Worm (Caenorhabditis elegans) whole organism, L4 larva: Measurements from ENCODE around the gene gcy-21.
"Not testable (repeated sequence)": the region's sequence is repeated elsewhere in the genome, so short reads cannot be mapped to it uniquely, and the experiment has no call there.

ENCODE experiments used
- D1046.2 ChIP-seq: fragments of 200-800 bp; sonication (Bioruptor generic); IDR thresholded peaks from 2 replicates; pipeline ENCODE4 v1.3.6; 2022; ENCODE audit warnings: missing genetic modification characterization, missing compliant biosample characterization
- F49E8.2 ChIP-seq: sonication (generic microtip); optimal IDR thresholded peaks from 2 replicates; lab custom pipeline; 2016; ENCODE audit warnings: missing compliant biosample characterization, mild to moderate bottlenecking, missing genetic modification characterization, borderline replicate concordance
- T26A8.4 ChIP-seq: fragments of 200-800 bp; sonication (Bioruptor generic); IDR thresholded peaks from 2 replicates; pipeline ENCODE4 v1.3.6; 2022; ENCODE audit warnings: missing genetic modification characterization, missing compliant biosample characterization
- Y105C5A.15 ChIP-seq: fragments of 200-800 bp; sonication (Bioruptor generic); IDR thresholded peaks from 2 replicates; pipeline ENCODE4 v1.3.6; 2022; ENCODE audit warnings: missing genetic modification characterization, missing compliant biosample characterization
- Y48G9A.11 ChIP-seq: fragments of 200-800 bp; sonication (Bioruptor generic); IDR thresholded peaks from 2 replicates; pipeline ENCODE4 v1.3.6; 2022; ENCODE audit warnings: missing genetic modification reagents, missing genetic modification characterization, missing compliant biosample characterization
- Y75B8A.6 ChIP-seq: fragments of 200-800 bp; sonication (Bioruptor generic); IDR thresholded peaks from 2 replicates; pipeline ENCODE4 v1.3.6; 2022; ENCODE audit warnings: missing genetic modification reagents, missing genetic modification characterization, missing compliant biosample characterization
- aha-1 ChIP-seq: fragments of 150-350 bp; peaks from one replicate; lab custom pipeline; 2014; ENCODE audit warnings: missing biosample characterization, missing genetic modification characterization
- ama-1 ChIP-seq: fragments of 150-350 bp; optimal IDR thresholded peaks from 2 replicates; lab custom pipeline; 2014; ENCODE audit warnings: inconsistent platforms, mixed read lengths
- arid-1 ChIP-seq: fragments of 200-800 bp; sonication (Bioruptor generic); conservative IDR thresholded peaks from 2 replicates; pipeline ENCODE4 v1.3.6; 2022; ENCODE audit warnings: missing genetic modification reagents, missing genetic modification characterization, missing compliant biosample characterization
- dmd-6 ChIP-seq: fragments of 200-800 bp; sonication (Bioruptor generic); IDR thresholded peaks from 2 replicates; pipeline ENCODE4 v1.3.6; 2022; ENCODE audit warnings: missing genetic modification reagents, missing genetic modification characterization, missing compliant biosample characterization
- fkh-10 ChIP-seq: fragments of 150-350 bp; optimal IDR thresholded peaks from 2 replicates; lab custom pipeline; 2014; ENCODE audit warnings: missing biosample characterization, missing genetic modification reagents, missing genetic modification characterization
- gei-8 ChIP-seq: fragments of 200-800 bp; sonication (Bioruptor generic); optimal IDR thresholded peaks from 2 replicates; lab custom pipeline; 2018; ENCODE audit warnings: mild to moderate bottlenecking, missing genetic modification characterization, missing compliant biosample characterization
- hif-1 ChIP-seq, 2 experiments: sonication (generic microtip); optimal IDR thresholded peaks; 2 replicates each; lab custom pipeline; 2016 to 2017; ENCODE audit warnings: missing compliant biosample characterization in 2 of 2, missing genetic modification characterization in 2 of 2, missing genetic modification reagents in 2 of 2, missing genotype in 2 of 2, mild to moderate bottlenecking in 1 of 2
- jun-1 ChIP-seq: fragments of 150-350 bp; optimal IDR thresholded peaks from 2 replicates; lab custom pipeline; 2014; ENCODE audit warnings: missing biosample characterization, missing genetic modification reagents, missing genetic modification characterization
- lim-7 ChIP-seq: fragments of 200-800 bp; sonication (Bioruptor generic); IDR thresholded peaks from 2 replicates; pipeline ENCODE4 v1.3.6; 2022; ENCODE audit warnings: missing genetic modification characterization, missing compliant biosample characterization
- lin-29 ChIP-seq: fragments of 200-800 bp; sonication (Bioruptor generic); IDR thresholded peaks from 2 replicates; pipeline ENCODE4 v1.3.6; 2022; ENCODE audit warnings: missing genetic modification reagents, missing genetic modification characterization, missing compliant biosample characterization
- lin-38 ChIP-seq: fragments of 200-800 bp; sonication (Bioruptor generic); IDR thresholded peaks from 2 replicates; pipeline ENCODE4 v1.3.6; 2022; ENCODE audit warnings: missing genetic modification reagents, missing genetic modification characterization, missing compliant biosample characterization
- madf-5 ChIP-seq, 2 experiments: fragments of 200-800 bp; sonication (Bioruptor generic); IDR thresholded peaks; 2 replicates each; pipeline ENCODE4 v1.3.6; 2022; ENCODE audit warnings: missing compliant biosample characterization in 2 of 2, missing genetic modification characterization in 2 of 2
- mes-2 ChIP-seq: sonication (generic microtip); optimal IDR thresholded peaks from 2 replicates; lab custom pipeline; 2016; ENCODE audit warnings: missing genotype, mild to moderate bottlenecking, missing genetic modification characterization, missing compliant biosample characterization; ENCODE audit not compliant: poor library complexity, severe bottlenecking
- nhr-6 ChIP-seq: fragments of 150-350 bp; optimal IDR thresholded peaks from 2 replicates; lab custom pipeline; 2014; ENCODE audit warnings: missing biosample characterization, missing genetic modification characterization
- nhr-76 ChIP-seq: fragments of 150-350 bp; optimal IDR thresholded peaks from 2 replicates; lab custom pipeline; 2014; ENCODE audit warnings: missing biosample characterization, missing genetic modification characterization
- snpc-4 ChIP-seq: fragments of 150-350 bp; optimal IDR thresholded peaks from 2 replicates; lab custom pipeline; 2014; ENCODE audit warnings: missing biosample characterization, missing genetic modification characterization
- spr-3 ChIP-seq: fragments of 200-800 bp; sonication (Bioruptor generic); optimal IDR thresholded peaks from 2 replicates; lab custom pipeline; 2018; ENCODE audit warnings: mild to moderate bottlenecking, missing genetic modification characterization, missing compliant biosample characterization
- tag-97 ChIP-seq: fragments of 200-800 bp; sonication (Bioruptor generic); IDR thresholded peaks from 2 replicates; pipeline ENCODE4 v1.3.6; 2022; ENCODE audit warnings: missing genetic modification characterization, missing compliant biosample characterization
- unc-39 ChIP-seq: sonication (generic microtip); optimal IDR thresholded peaks from 2 replicates; lab custom pipeline; 2017; ENCODE audit warnings: missing biosample characterization, missing genetic modification characterization
- unc-62 ChIP-seq, 3 experiments: fragments of 150-350 bp in 1 of 3; sonication (generic microtip); optimal IDR thresholded peaks in 2 of 3; peaks in 1 of 3; 1 replicate in 1 of 3; 2 replicates in 2 of 3; lab custom pipeline; 2014 to 2017; ENCODE audit warnings: missing biosample characterization in 3 of 3, missing genetic modification characterization in 3 of 3, missing genetic modification reagents in 3 of 3, missing genotype in 1 of 3
- zfp-2 ChIP-seq: sonication (generic microtip); optimal IDR thresholded peaks from 2 replicates; lab custom pipeline; 2016; ENCODE audit warnings: mild to moderate bottlenecking, missing genetic modification characterization, missing compliant biosample characterization
- zip-11 ChIP-seq: fragments of 200-800 bp; sonication (Bioruptor generic); IDR thresholded peaks from 2 replicates; pipeline ENCODE4 v1.3.6; 2022; ENCODE audit warnings: missing genetic modification characterization, missing compliant biosample characterization

gcy-21 gene

ce11 chrII:2688616-2689015 is 29.2 kb downstream of the gcy-21 start, which contains the start of gene nspf-2:
Gene nspf-2, plus strand, starts transcription at chrII:2688916.
- not testable (repeated sequence) for TF ChIP-seq snpc-4; zfp-2 (tag; lab: Kevin White, UChicago); F49E8.2 (tag; lab: Kevin White, UChicago)

DNA sequence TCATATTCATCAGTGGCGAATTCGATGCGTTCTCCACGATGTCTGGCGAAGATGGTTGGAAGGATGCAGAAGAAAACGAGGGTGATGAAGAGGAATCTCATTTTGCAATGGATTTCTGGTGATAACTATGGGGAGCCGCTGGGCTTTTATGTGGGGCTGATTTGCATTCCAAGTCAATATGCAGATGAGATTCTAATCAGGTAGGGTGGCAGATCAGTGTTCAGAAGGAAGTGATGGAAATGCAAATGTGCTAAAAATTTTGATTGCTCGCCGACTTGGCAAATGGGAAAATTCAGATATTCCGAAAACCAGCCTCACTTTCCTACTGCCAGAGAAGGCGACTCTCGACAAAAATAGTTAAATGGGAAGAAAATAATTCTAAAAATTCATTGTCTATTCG is 30.6 kb downstream of the gcy-21 start, which contains the start of gene nspf-3:
nspf-3 (minus strand) TSS at position 101 of the 400 bp plus-strand sequence.
- TF ChIP-seq zip-11 (no peak), unc-39 (tag; lab: Kevin White, UChicago) (no peak), jun-1 (tag; lab: Kevin White, UChicago) (no peak), unc-62 (GFP tag; optimal IDR thresholded peaks at IDR 0.05 in 1 of 2; lab: Kevin White, UChicago) (peak in 1 of 2 experiments; percentile 66), unc-62 (tag; optimal IDR thresholded peaks at IDR 0.05; lab: Kevin White, UChicago) (no peak), zfp-2 (tag; lab: Kevin White, UChicago) (no peak)

- TF ChIP-seq T26A8.4 (GFP tag; lab: Robert Waterston, UW) (no peak), mes-2 (tag; lab: Kevin White, UChicago) (no peak)
- TF ChIP-seq, all 104 proteins: peak for 0
Observed at ce11 chrII:2692476-2692875, 33.0 kb downstream of the gcy-21 start, which contains the start of gene set-11. Gene set-11, minus strand, starts transcription at chrII:2692576.

DNA sequence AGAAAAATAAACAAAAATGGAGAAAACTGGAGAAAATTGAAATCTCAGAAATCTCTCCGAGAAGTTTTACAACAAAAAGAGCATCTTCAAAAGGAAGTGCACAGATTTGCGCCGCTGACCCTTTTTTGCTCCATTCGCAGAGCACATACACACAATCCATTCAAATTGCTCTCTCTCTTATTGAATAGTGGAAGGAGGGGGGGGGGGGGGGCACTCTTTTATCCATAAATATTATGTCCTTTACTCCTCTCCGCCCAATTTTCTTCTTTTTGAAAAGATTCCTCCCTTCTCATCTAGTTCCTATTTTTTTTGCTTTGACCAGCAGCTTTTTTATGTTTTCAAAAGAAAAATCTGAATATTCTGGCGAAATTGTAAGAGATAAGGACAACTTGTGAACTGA is 35.6 kb downstream of the gcy-21 start:
- TF ChIP-seq fkh-10 (GFP tag; lab: Kevin White, UChicago): peak; percentile 40
- TF ChIP-seq D1046.2 (GFP tag; lab: Robert Waterston, UW): no peak

- TF ChIP-seq lim-7 (GFP tag; lab: Robert Waterston, UW) (no peak), lin-29 (GFP tag; lab: Robert Waterston, UW) (no peak), ama-1 (no peak), Y105C5A.15 (GFP tag; lab: Robert Waterston, UW) (no peak), hif-1 (tag; optimal IDR thresholded peaks at IDR 0.05; lab: Kevin White, UChicago) (no peak)
Observed at ce11 chrII:2698378-2698777, 38.9 kb downstream of the gcy-21 start, which contains the start of gene sri-62. Gene sri-62, minus strand, starts transcription at chrII:2698478.

- TF ChIP-seq dmd-6 (GFP tag; lab: Robert Waterston, UW) (no peak), unc-62 (GFP tag; optimal IDR thresholded peaks at IDR 0.05 in 1 of 2; lab: Kevin White, UChicago) (peak in 1 of 2 experiments; percentile 25), unc-62 (tag; optimal IDR thresholded peaks at IDR 0.05; lab: Kevin White, UChicago) (no peak), gei-8 (GFP tag; lab: Kevin White, UChicago) (no peak), spr-3 (GFP tag; lab: Kevin White, UChicago) (no peak), nhr-76 (tag; lab: Kevin White, UChicago) (no peak), fkh-10 (GFP tag; lab: Kevin White, UChicago) (no peak)
Observed at ce11 chrII:2700229-2700628, 40.8 kb downstream of the gcy-21 start, which contains the start of gene sri-61. Gene sri-61, minus strand, starts transcription at chrII:2700329.

DNA sequence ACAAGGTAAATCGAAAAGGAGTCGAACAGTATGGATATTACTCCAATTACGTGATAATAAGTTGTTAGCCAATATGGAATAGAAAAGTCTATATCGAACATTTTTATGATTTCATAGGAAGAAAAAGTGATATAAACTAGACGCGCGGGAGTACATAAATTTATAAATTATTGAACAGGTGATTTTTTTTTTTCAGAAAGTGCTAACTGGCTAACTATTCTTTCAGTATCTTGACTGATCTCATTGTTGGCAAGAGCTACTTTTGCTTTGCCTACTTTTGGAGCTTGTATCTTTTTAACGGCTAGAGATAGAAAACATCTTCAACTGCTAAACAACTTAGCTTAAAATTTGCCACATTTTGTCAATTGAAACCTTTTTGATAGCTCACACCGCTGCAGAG is 43.3 kb downstream of the gcy-21 start, which contains the start of gene sri-60:
sri-60 (minus strand) TSS at position 101 of the 400 bp plus-strand sequence.
- no peak for TF ChIP-seq Y48G9A.11
- no peak for TF ChIP-seq nhr-6 (tag; lab: Kevin White, UChicago)
- no peak for TF ChIP-seq tag-97 (GFP tag; lab: Robert Waterston, UW)
- no peak for TF ChIP-seq Y75B8A.6 (GFP tag; lab: Robert Waterston, UW)
- no peak for TF ChIP-seq arid-1 (GFP tag; lab: Robert Waterston, UW)
- TF ChIP-seq madf-5 (GFP tag; IDR thresholded peaks at IDR 0.05; lab: Robert Waterston, UW): no peak
- no peak for TF ChIP-seq aha-1
- no peak for TF ChIP-seq lin-38 (GFP tag; lab: Robert Waterston, UW)
- TF ChIP-seq, all 104 proteins: peak for 0
